Worm (Caenorhabditis elegans) whole organism, young adult: Measurements from ENCODE around the gene rab-1.

Experiments
- C17E4.6 ChIP-seq: fragments of 200-800 bp; sonication (Bioruptor generic); IDR thresholded peaks from 2 replicates; pipeline ENCODE4 v1.3.6; 2022; ENCODE audit warnings: missing genetic modification reagents, missing genetic modification characterization, missing compliant biosample characterization
- F23B12.7 ChIP-seq: sonication (generic microtip); optimal IDR thresholded peaks from 2 replicates; lab custom pipeline; 2017; ENCODE audit warnings: missing genetic modification characterization, mild to moderate bottlenecking, missing compliant biosample characterization, antibody characterized with exemption, moderate library complexity; ENCODE audit not compliant: insufficient read depth
- F49E8.2 ChIP-seq: sonication (generic microtip); optimal IDR thresholded peaks from 3 replicates; lab custom pipeline; 2017; ENCODE audit warnings: missing genetic modification characterization, mild to moderate bottlenecking, missing compliant biosample characterization, antibody characterized with exemption, moderate library complexity; ENCODE audit not compliant: insufficient read depth
- F55B11.4 ChIP-seq: sonication (generic microtip); optimal IDR thresholded peaks from 2 replicates; lab custom pipeline; 2016; ENCODE audit warnings: missing compliant biosample characterization, missing genetic modification characterization, borderline replicate concordance; ENCODE audit not compliant: insufficient read depth
- F57C9.4 ChIP-seq: sonication (generic microtip); optimal IDR thresholded peaks from 2 replicates; lab custom pipeline; 2017; ENCODE audit warnings: mild to moderate bottlenecking, missing genetic modification characterization, missing compliant biosample characterization
- Y53F4B.3 ChIP-seq: fragments of 200-800 bp; sonication (Bioruptor generic); IDR thresholded peaks from 2 replicates; pipeline ENCODE4 v1.3.6; 2022; ENCODE audit warnings: missing genetic modification reagents, missing genetic modification characterization, missing compliant biosample characterization
- Y53G8AR.9 ChIP-seq: fragments of 200-800 bp; sonication (Bioruptor generic); conservative IDR thresholded peaks from 2 replicates; pipeline ENCODE4 v1.3.6; 2022; ENCODE audit warnings: missing genetic modification reagents, missing genetic modification characterization, missing compliant biosample characterization
- Y67H2A.10 ChIP-seq: fragments of 200-800 bp; sonication (Bioruptor generic); conservative IDR thresholded peaks from 2 replicates; pipeline ENCODE4 v1.3.6; 2022; ENCODE audit warnings: missing genetic modification reagents, missing genetic modification characterization, missing compliant biosample characterization
- Y79H2A.3 ChIP-seq: fragments of 200-800 bp; sonication (Bioruptor generic); conservative IDR thresholded peaks from 2 replicates; pipeline ENCODE4 v1.3.6; 2022; ENCODE audit warnings: missing genetic modification reagents, missing genetic modification characterization, missing compliant biosample characterization
- aptf-2 ChIP-seq: fragments of 200-800 bp; sonication (Bioruptor generic); conservative IDR thresholded peaks from 2 replicates; pipeline ENCODE4 v1.3.6; 2022; ENCODE audit warnings: missing genetic modification reagents, missing genetic modification characterization, missing compliant biosample characterization
- attf-3 ChIP-seq: fragments of 200-800 bp; sonication (Bioruptor generic); conservative IDR thresholded peaks from 2 replicates; pipeline ENCODE4 v1.3.6; 2022; ENCODE audit warnings: missing genetic modification reagents, missing genetic modification characterization, missing compliant biosample characterization
- bed-2 ChIP-seq: fragments of 200-800 bp; sonication (Bioruptor generic); IDR thresholded peaks from 2 replicates; pipeline ENCODE4 v1.3.6; 2022; ENCODE audit warnings: missing genetic modification reagents, missing genetic modification characterization, missing compliant biosample characterization
- ccch-3 ChIP-seq: fragments of 200-800 bp; sonication (Bioruptor generic); optimal IDR thresholded peaks from 2 replicates; lab custom pipeline; 2018; ENCODE audit warnings: mild to moderate bottlenecking, missing genetic modification characterization, missing compliant biosample characterization
- cebp-1 ChIP-seq, 2 experiments: fragments of 200-800 bp in 1 of 2; sonication (Bioruptor generic) in 1 of 2; sonication (generic microtip) in 1 of 2; IDR thresholded peaks in 1 of 2; optimal IDR thresholded peaks in 1 of 2; 2 replicates each; pipeline versions ENCODE4 v1.3.6 to Lab custom; 2017 to 2022; ENCODE audit warnings: missing compliant biosample characterization in 2 of 2, missing genetic modification characterization in 2 of 2, mild to moderate bottlenecking in 1 of 2, missing genetic modification reagents in 1 of 2, moderate library complexity in 1 of 2
- ceh-40 ChIP-seq: fragments of 200-800 bp; sonication (Bioruptor generic); IDR thresholded peaks from 2 replicates; pipeline ENCODE4 v1.3.6; 2022; ENCODE audit warnings: missing genetic modification characterization, missing compliant biosample characterization
- ceh-79 ChIP-seq: sonication (generic microtip); optimal IDR thresholded peaks from 2 replicates; lab custom pipeline; 2017; ENCODE audit warnings: mild to moderate bottlenecking, missing genetic modification characterization, missing compliant biosample characterization
- chd-7 ChIP-seq: sonication (generic microtip); optimal IDR thresholded peaks from 2 replicates; lab custom pipeline; 2016; ENCODE audit warnings: mild to moderate bottlenecking, missing genetic modification characterization, moderate library complexity, missing compliant biosample characterization
- egl-18 ChIP-seq: fragments of 200-800 bp; sonication (Bioruptor generic); IDR thresholded peaks from 2 replicates; pipeline ENCODE4 v1.3.6; 2022; ENCODE audit warnings: missing genetic modification reagents, missing genetic modification characterization, missing compliant biosample characterization
- egl-44 ChIP-seq: fragments of 200-800 bp; sonication (Bioruptor generic); IDR thresholded peaks from 2 replicates; pipeline ENCODE4 v1.3.6; 2022; ENCODE audit warnings: missing genetic modification reagents, missing genetic modification characterization, missing compliant biosample characterization
- ets-4 ChIP-seq: fragments of 200-800 bp; sonication (Bioruptor generic); optimal IDR thresholded peaks from 2 replicates; lab custom pipeline; 2018; ENCODE audit warnings: mild to moderate bottlenecking, missing genetic modification characterization, missing compliant biosample characterization
- hlh-26 ChIP-seq: fragments of 200-800 bp; sonication (Bioruptor generic); conservative IDR thresholded peaks from 2 replicates; pipeline ENCODE4 v1.3.6; 2022; ENCODE audit warnings: missing genetic modification reagents, missing genetic modification characterization, missing compliant biosample characterization
- hrde-1 ChIP-seq: sonication (generic microtip); optimal IDR thresholded peaks from 2 replicates; lab custom pipeline; 2016; ENCODE audit warnings: missing genetic modification characterization, mild to moderate bottlenecking, missing compliant biosample characterization, moderate library complexity, missing genotype, missing genetic modification reagents, borderline replicate concordance
- lag-1 ChIP-seq: fragments of 200-800 bp; sonication (Bioruptor generic); IDR thresholded peaks from 2 replicates; pipeline ENCODE4 v1.3.6; 2022; ENCODE audit warnings: missing genetic modification reagents, missing genetic modification characterization, missing compliant biosample characterization
- let-607 ChIP-seq, 2 experiments: fragments of 200-800 bp in 1 of 2; sonication (Bioruptor generic) in 1 of 2; sonication (generic microtip) in 1 of 2; optimal IDR thresholded peaks; 2 replicates each; lab custom pipeline; 2016 to 2018; ENCODE audit warnings: mild to moderate bottlenecking in 2 of 2, missing compliant biosample characterization in 2 of 2, missing genetic modification characterization in 2 of 2, moderate library complexity in 2 of 2, missing genotype in 1 of 2
- lin-40 ChIP-seq: sonication (generic microtip); optimal IDR thresholded peaks from 2 replicates; lab custom pipeline; 2016; ENCODE audit warnings: missing genetic modification characterization, mild to moderate bottlenecking, missing compliant biosample characterization, missing genotype, missing genetic modification reagents
- lir-1 ChIP-seq: fragments of 200-800 bp; sonication (Bioruptor generic); conservative IDR thresholded peaks from 2 replicates; pipeline ENCODE4 v1.3.6; 2022; ENCODE audit warnings: missing genetic modification reagents, missing genetic modification characterization, missing compliant biosample characterization
- lsl-1 ChIP-seq: fragments of 200-800 bp; sonication (Bioruptor generic); optimal IDR thresholded peaks from 2 replicates; lab custom pipeline; 2018; ENCODE audit warnings: mild to moderate bottlenecking, missing genetic modification characterization, moderate library complexity, missing compliant biosample characterization
- madf-10 ChIP-seq: sonication (generic microtip); optimal IDR thresholded peaks from 2 replicates; lab custom pipeline; 2016; ENCODE audit warnings: mild to moderate bottlenecking, missing genetic modification characterization, missing compliant biosample characterization
- madf-6 ChIP-seq: fragments of 200-800 bp; sonication (Bioruptor generic); IDR thresholded peaks from 2 replicates; pipeline ENCODE4 v1.3.6; 2022; ENCODE audit warnings: missing genetic modification reagents, missing genetic modification characterization, missing compliant biosample characterization
- madf-8 ChIP-seq: fragments of 200-800 bp; sonication (Bioruptor generic); conservative IDR thresholded peaks from 2 replicates; pipeline ENCODE4 v1.3.6; 2022; ENCODE audit warnings: missing genetic modification reagents, missing genetic modification characterization, missing compliant biosample characterization
- nfya-2 ChIP-seq: fragments of 200-800 bp; sonication (Bioruptor generic); IDR thresholded peaks from 2 replicates; pipeline ENCODE4 v1.3.6; 2022; ENCODE audit warnings: missing genetic modification reagents, missing genetic modification characterization, missing compliant biosample characterization
- nfyb-1 ChIP-seq: fragments of 200-800 bp; sonication (Bioruptor generic); IDR thresholded peaks from 2 replicates; pipeline ENCODE4 v1.3.6; 2022; ENCODE audit warnings: missing genetic modification reagents, missing genetic modification characterization, missing compliant biosample characterization
- nhr-80 ChIP-seq: sonication (generic microtip); optimal IDR thresholded peaks from 2 replicates; lab custom pipeline; 2016; ENCODE audit warnings: missing genetic modification characterization, missing compliant biosample characterization
- nhr-90 ChIP-seq: sonication (generic microtip); optimal IDR thresholded peaks from 2 replicates; lab custom pipeline; 2016; ENCODE audit warnings: missing genotype, mild to moderate bottlenecking, missing genetic modification characterization, missing compliant biosample characterization
- rcor-1 ChIP-seq: fragments of 200-800 bp; sonication (Bioruptor generic); IDR thresholded peaks from 2 replicates; pipeline ENCODE4 v1.3.6; 2022; ENCODE audit warnings: missing genetic modification reagents, missing genetic modification characterization, missing compliant biosample characterization
- repo-1 ChIP-seq: sonication (generic microtip); optimal IDR thresholded peaks from 2 replicates; lab custom pipeline; 2017; ENCODE audit warnings: mild to moderate bottlenecking, missing genetic modification characterization, missing compliant biosample characterization
- rpc-1 ChIP-seq, 2 experiments: fragments of 150-350 bp in 1 of 2; sonication (generic microtip) in 1 of 2; optimal IDR thresholded peaks; 2 replicates each; lab custom pipeline; 2014 to 2018; ENCODE audit warnings: missing biosample characterization in 1 of 2, missing genetic modification characterization in 1 of 2, missing genetic modification reagents in 1 of 2, missing genotype in 1 of 2
- sdz-38 ChIP-seq: sonication (generic microtip); optimal IDR thresholded peaks from 2 replicates; lab custom pipeline; 2016; ENCODE audit warnings: missing genotype, missing genetic modification characterization, missing compliant biosample characterization
- snpc-4 ChIP-seq, 5 experiments: fragments of 150-350 bp in 1 of 5; sonication (generic microtip) in 4 of 5; optimal IDR thresholded peaks; 2 replicates each; lab custom pipeline; 2014 to 2018; ENCODE audit warnings: missing genetic modification characterization in 5 of 5, missing biosample characterization in 3 of 5, antibody characterized with exemption in 2 of 5, mild to moderate bottlenecking in 2 of 5, missing compliant biosample characterization in 2 of 5, missing genotype in 2 of 5, moderate library complexity in 2 of 5, missing genetic modification reagents in 1 of 5
- sptf-2 ChIP-seq: fragments of 200-800 bp; sonication (Bioruptor generic); optimal IDR thresholded peaks from 2 replicates; lab custom pipeline; 2018; ENCODE audit warnings: mild to moderate bottlenecking, missing genetic modification characterization, missing compliant biosample characterization
- tbp1 ChIP-seq: fragments of 200-800 bp; sonication (Bioruptor generic); optimal IDR thresholded peaks from 2 replicates; lab custom pipeline; 2018; ENCODE audit warnings: mild to moderate bottlenecking, missing genetic modification characterization, missing compliant biosample characterization
- tbx-9 ChIP-seq: sonication (generic microtip); optimal IDR thresholded peaks from 2 replicates; lab custom pipeline; 2016; ENCODE audit warnings: borderline replicate concordance, missing genetic modification characterization, inconsistent platforms, missing compliant biosample characterization
- tlf-1 ChIP-seq: fragments of 200-800 bp; sonication (Bioruptor generic); optimal IDR thresholded peaks from 2 replicates; lab custom pipeline; 2018; ENCODE audit warnings: mild to moderate bottlenecking, missing genetic modification characterization, missing compliant biosample characterization
- zim-3 ChIP-seq: sonication (generic microtip); optimal IDR thresholded peaks from 2 replicates; lab custom pipeline; 2017; ENCODE audit warnings: mild to moderate bottlenecking, missing genetic modification characterization, moderate library complexity, missing compliant biosample characterization

rab-1 gene

DNA sequence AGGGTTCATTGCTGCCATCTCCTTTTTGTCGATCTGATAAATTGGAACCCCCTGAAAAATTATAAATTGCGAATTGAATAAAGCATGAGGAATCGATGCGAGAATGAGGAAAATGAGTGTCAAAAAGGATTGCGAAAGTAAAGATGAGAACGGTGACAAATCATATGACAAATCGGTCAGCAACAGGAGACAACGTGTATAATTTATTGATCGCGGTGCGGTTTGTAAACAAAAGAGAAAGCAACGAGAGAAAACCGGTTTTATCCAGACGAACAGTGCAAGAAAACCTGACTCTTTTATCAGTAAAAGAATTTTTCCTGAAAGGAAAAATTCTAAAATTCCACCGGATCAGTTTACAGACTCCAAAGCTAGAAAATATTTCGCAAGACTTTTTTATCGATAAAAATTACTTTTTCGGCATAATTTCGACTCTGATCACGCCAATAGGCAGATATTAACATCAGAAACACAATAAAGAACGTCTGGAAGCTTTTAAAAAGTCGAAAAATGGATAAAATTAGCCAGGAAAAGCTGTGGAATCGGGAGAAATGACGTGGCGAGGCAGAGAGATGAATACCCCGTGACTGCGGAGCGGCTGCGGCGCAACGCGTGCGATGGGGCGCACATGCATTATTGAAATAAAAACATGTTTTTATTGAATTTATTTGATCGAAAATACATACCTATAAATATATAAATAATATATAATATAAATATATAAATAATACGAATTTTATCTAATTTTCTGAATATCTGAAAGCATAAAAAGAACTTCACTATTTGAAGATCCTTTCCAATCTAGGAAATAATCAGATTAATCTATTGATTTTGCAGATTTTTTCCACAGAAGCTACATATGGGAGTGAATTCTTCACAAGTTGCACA is at the start of gene rab-1, which contains the start of gene C39F7.5 (continued):
- TF ChIP-seq nfya-2 (GFP tag; lab: Robert Waterston, UW), result no peak
- TF ChIP-seq zim-3 (tag; lab: Kevin White, UChicago), result no peak
- TF ChIP-seq let-607 (tag; optimal IDR thresholded peaks at IDR 0.05; lab: Kevin White, UChicago), result peak; percentile 82 to 90
- no peak for TF ChIP-seq rcor-1 (GFP tag; lab: Robert Waterston, UW)
- TF ChIP-seq lir-1, result no peak
- TF ChIP-seq F49E8.2 (tag; lab: Kevin White, UChicago), result no peak
- no peak for TF ChIP-seq tlf-1
- peak; percentile 23 for TF ChIP-seq tbp1 (GFP tag; lab: Kevin White, UChicago)
- TF ChIP-seq snpc-4 (GFP tag; optimal IDR thresholded peaks at IDR 0.05; lab: Kevin White, UChicago), result peak; percentile 15
- peak in 3 of 4 experiments; percentile 11 to 66 (median 13) for TF ChIP-seq snpc-4 (tag; optimal IDR thresholded peaks at IDR 0.05; lab: Kevin White, UChicago)
- TF ChIP-seq Y79H2A.3 (GFP tag; lab: Robert Waterston, UW), result no peak
- no peak for TF ChIP-seq Y53G8AR.9 (GFP tag; lab: Robert Waterston, UW)
- TF ChIP-seq egl-18 (GFP tag; lab: Robert Waterston, UW), result no peak
- no peak for TF ChIP-seq hrde-1
- no peak for TF ChIP-seq lag-1 (GFP tag; lab: Robert Waterston, UW)
- TF ChIP-seq lsl-1 (GFP tag; lab: Kevin White, UChicago), result peak; percentile 25
- TF ChIP-seq bed-2 (GFP tag; lab: Robert Waterston, UW), result no peak
- no peak for TF ChIP-seq repo-1 (tag; lab: Kevin White, UChicago)
- peak; percentile 65 for TF ChIP-seq F23B12.7 (tag; lab: Kevin White, UChicago)
- no peak for TF ChIP-seq ceh-79 (tag; lab: Kevin White, UChicago)
- TF ChIP-seq attf-3 (GFP tag; lab: Robert Waterston, UW), result no peak
- no peak for TF ChIP-seq hlh-26 (GFP tag; lab: Robert Waterston, UW)
- TF ChIP-seq madf-6 (GFP tag; lab: Robert Waterston, UW), result no peak
- peak; percentile 65; the same call in 1 of the 2 replicates for TF ChIP-seq Y67H2A.10 (GFP tag; lab: Robert Waterston, UW)
- no peak for TF ChIP-seq sdz-38
- TF ChIP-seq aptf-2, result no peak
- TF ChIP-seq ccch-3 (GFP tag; lab: Kevin White, UChicago), result no peak
- TF ChIP-seq sptf-2 (GFP tag; lab: Kevin White, UChicago), result no peak
- TF ChIP-seq cebp-1 (GFP tag; IDR thresholded peaks at IDR 0.05; lab: Robert Waterston, UW), result no peak
- TF ChIP-seq cebp-1 (tag; optimal IDR thresholded peaks at IDR 0.05; lab: Kevin White, UChicago), result peak; percentile 81
- no peak for TF ChIP-seq madf-8 (GFP tag; lab: Robert Waterston, UW)
- no peak for TF ChIP-seq ceh-40 (GFP tag; lab: Robert Waterston, UW)
- peak; percentile 43 for TF ChIP-seq nhr-80 (tag; lab: Kevin White, UChicago)
- TF ChIP-seq F55B11.4 (tag; lab: Kevin White, UChicago), result no peak
- TF ChIP-seq ets-4 (GFP tag; lab: Kevin White, UChicago), result no peak
- peak; percentile 53 for TF ChIP-seq madf-10 (tag; lab: Kevin White, UChicago)
- no peak for TF ChIP-seq rpc-1 (optimal IDR thresholded peaks at IDR 0.05; lab: Kevin White, UChicago)
- TF ChIP-seq rpc-1 (tag; optimal IDR thresholded peaks at IDR 0.05; lab: Kevin White, UChicago), result no peak
- TF ChIP-seq lin-40 (tag; lab: Kevin White, UChicago), result no peak
- TF ChIP-seq C17E4.6 (GFP tag; lab: Robert Waterston, UW), result no peak
- no peak for TF ChIP-seq chd-7 (tag; lab: Kevin White, UChicago)
- TF ChIP-seq egl-44 (GFP tag; lab: Robert Waterston, UW), result no peak
- no peak for TF ChIP-seq nfyb-1
- TF ChIP-seq nhr-90 (tag; lab: Kevin White, UChicago), result no peak
- TF ChIP-seq tbx-9, result no peak
- TF ChIP-seq Y53F4B.3 (GFP tag; lab: Robert Waterston, UW), result no peak
- no peak for TF ChIP-seq F57C9.4
